Worm (Caenorhabditis elegans) whole organism, L4/young adult: ENCODE results near the gene T24C12.4.

ENCODE experiments used
- W03F9.2 ChIP-seq: fragments of 150-350 bp; optimal IDR thresholded peaks from 2 replicates; lab custom pipeline; 2014; ENCODE audit warnings: missing biosample characterization, missing genetic modification characterization
- dao-5 ChIP-seq: sonication (generic microtip); optimal IDR thresholded peaks from 2 replicates; lab custom pipeline; 2016; ENCODE audit warnings: missing genotype, missing genetic modification characterization, moderate library complexity, missing compliant biosample characterization
- him-1 ChIP-seq: sonication (generic microtip); optimal IDR thresholded peaks from 2 replicates; lab custom pipeline; 2016; ENCODE audit warnings: missing genotype, missing genetic modification reagents, missing genetic modification characterization, missing compliant biosample characterization

The T24C12.4 gene

ce11 chrX:2216242-2216641, 11.4 kb upstream of the T24C12.4 start:
- TF ChIP-seq W03F9.2 (tag; lab: Kevin White, UChicago): no peak
- TF ChIP-seq him-1 (tag; lab: Kevin White, UChicago): no peak
- no peak for TF ChIP-seq dao-5 (tag; lab: Kevin White, UChicago)

DNA sequence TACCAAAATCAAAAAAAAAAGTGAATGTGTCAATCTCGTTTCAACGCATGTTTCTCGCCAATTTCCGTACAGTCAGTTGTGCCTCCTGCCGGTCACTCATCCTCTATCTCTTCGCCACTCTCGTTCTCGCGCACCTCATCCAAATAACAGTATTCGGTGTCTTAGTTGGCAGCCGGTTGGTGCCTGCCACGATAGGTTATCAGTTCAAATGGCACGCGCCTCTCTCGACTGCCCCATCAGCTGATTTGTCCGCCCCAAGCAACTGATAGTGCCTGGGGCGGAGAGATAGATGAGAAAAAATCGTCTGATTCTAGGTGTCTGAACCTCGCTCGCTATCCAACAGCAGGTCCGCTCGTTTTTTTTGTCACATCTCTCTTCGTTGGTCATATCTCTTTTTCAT, 10.2 kb upstream of the T24C12.4 start:
- TF ChIP-seq dao-5 (tag; lab: Kevin White, UChicago): no peak
- no peak for TF ChIP-seq W03F9.2 (tag; lab: Kevin White, UChicago)
- no peak for TF ChIP-seq him-1 (tag; lab: Kevin White, UChicago)

DNA sequence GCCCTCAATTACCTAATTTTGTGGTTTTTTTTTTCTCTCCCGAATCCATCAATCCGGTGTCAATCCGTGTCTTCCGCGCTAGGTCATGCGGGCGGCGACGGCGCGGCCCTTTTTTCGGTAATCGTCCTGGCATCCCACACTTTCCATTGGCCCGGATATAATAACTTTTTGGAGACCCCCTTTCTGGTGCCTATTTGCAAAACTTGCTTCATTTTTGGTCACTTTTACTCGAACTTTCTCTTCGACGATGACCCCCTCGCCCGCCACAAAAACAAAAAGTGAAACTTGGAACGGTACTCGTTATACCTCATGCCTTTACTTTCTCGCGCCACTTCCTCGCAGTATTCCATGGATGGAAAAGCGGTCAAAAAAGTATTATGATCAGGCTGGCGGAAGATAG, 9.6 kb upstream of the T24C12.4 start:
- no peak for TF ChIP-seq him-1 (tag; lab: Kevin White, UChicago)
- TF ChIP-seq dao-5 (tag; lab: Kevin White, UChicago): no peak
- TF ChIP-seq W03F9.2 (tag; lab: Kevin White, UChicago): no peak

ce11 chrX:2213400-2214362, 8.8 kb upstream of the T24C12.4 start:
- TF ChIP-seq him-1 (tag; lab: Kevin White, UChicago) (no peak), W03F9.2 (tag; lab: Kevin White, UChicago) (no peak), dao-5 (tag; lab: Kevin White, UChicago) (no peak)

DNA sequence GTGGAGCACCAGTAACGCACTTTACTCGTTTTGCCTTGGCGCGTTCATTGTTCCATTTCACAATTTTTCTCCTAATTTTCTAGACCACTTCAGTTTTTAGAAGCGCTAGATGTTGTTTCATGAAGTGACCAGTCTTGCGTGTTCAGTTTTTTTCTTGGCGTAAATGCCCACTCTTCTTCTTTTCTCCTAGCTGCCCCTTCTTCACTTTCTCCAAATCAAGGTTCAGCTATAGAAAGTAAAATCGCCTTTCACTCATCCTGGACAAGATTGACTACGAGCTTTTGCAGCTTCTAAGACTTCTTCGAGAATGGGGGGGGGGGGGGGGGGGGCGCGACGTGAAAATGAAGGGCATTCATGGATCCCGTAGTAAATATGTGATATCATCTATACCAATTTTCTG, 7.8 kb upstream of the T24C12.4 start:
- TF ChIP-seq dao-5 (tag; lab: Kevin White, UChicago) (no peak), him-1 (tag; lab: Kevin White, UChicago) (no peak), W03F9.2 (tag; lab: Kevin White, UChicago) (no peak)

DNA sequence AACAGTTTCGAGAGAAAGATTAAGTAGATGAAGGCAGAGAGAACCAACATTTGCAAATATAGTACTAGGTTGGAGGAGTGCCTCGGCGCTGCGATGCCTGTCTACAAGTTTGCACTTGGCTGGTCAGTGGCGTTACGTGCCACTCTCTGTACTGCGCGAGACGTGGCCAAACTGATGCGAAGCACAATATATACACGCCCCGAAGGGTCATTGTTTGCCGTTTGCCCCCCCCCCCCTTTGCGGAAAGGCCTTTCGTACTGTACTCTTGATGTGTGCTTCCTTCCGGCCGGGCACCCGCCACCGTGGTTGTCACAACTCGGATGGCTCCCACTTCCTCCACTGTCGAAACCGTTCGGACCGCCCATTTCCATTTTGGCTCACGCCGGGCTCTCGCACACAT, 7.3 kb upstream of the T24C12.4 start:
- TF ChIP-seq W03F9.2 (tag; lab: Kevin White, UChicago) (no peak), dao-5 (tag; lab: Kevin White, UChicago) (no peak), him-1 (tag; lab: Kevin White, UChicago) (no peak)

DNA sequence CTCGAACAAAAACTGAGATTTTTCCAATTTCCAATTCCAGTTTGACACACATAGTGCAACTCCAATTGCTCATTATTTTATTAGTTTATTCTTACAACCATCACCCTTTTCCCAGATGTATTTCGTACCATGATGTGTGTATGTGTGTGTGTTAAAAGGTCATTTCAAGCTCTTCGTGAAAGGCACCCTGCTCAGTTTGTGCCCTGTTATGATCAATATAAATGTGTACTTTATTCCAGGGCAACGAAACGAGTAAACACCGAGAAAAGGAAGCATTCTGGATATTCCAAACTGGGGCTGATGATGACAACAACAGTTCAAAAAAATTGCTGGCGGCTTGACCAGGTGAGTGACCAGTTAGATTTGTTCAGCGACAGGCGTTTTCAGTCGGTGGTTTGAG, 5.9 kb upstream of the T24C12.4 start, which contains the start of gene peb-1:
Gene peb-1, plus strand, starts transcription at position 301 of the 400 bp plus-strand sequence.
- no peak for TF ChIP-seq W03F9.2 (tag; lab: Kevin White, UChicago)
- TF ChIP-seq dao-5 (tag; lab: Kevin White, UChicago): no peak
- TF ChIP-seq him-1 (tag; lab: Kevin White, UChicago): no peak

DNA sequence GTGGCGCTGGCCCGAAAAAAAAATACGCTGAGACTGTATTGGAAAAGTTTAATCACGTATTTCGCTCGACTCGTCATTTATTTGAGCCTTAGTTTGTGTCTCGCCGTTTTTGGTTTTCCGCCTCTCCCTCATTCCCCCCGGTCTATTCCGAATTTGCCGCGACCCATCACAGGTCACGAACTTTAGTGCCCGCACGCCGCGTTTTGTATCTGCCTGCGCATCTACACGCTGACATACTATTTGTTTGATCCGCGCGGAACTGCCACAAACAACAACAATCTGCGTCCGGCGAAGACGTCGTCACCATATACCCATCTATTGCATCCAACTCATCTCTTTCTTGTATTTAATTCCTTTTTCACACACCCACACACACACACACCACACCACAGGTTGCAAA, 5.3 kb upstream of the T24C12.4 start:
- no peak for TF ChIP-seq dao-5 (tag; lab: Kevin White, UChicago)
- no peak for TF ChIP-seq W03F9.2 (tag; lab: Kevin White, UChicago)
- TF ChIP-seq him-1 (tag; lab: Kevin White, UChicago): no peak

DNA sequence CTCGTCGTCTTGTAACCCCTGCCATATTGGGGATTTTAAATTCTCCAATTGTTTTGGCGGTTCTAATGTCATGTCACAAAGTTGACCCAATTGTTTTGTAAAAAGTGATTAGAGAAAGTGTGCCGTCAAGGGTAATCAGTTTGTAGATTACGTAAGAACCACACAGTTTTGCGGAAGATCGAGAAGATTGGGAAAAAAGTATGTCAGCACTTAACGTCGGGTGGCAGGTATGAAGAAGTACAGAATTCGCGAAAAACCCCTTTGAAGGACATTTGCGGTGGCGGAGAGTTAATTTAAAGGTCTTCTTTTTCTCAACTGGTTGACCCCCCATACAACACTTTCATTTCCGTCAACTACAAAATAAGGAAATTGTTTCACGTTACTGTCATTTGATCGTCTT, 3.5 kb upstream of the T24C12.4 start:
- no peak for TF ChIP-seq W03F9.2 (tag; lab: Kevin White, UChicago)
- TF ChIP-seq dao-5 (tag; lab: Kevin White, UChicago): no peak
- TF ChIP-seq him-1 (tag; lab: Kevin White, UChicago): no peak

DNA sequence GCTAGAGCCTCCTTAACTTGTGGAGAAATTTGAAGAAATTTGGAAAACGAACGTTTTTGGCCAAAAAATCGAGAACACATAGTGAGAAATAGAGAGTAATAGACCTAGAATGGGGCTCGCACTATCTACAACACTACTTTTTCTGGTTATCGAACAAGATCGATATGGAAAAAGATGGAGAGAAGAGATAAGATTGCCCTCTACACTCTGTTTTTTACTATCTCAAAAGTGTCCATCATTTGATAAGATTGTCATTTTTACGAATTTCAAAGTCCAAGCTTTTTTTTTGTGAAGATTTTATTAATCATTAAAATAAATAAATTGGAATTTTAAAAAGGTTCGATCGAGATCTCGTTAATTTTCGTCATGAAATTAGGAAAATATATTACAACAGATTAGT, 1.1 kb downstream of the T24C12.4 start, which contains the start of gene T24C12.3:
Gene T24C12.3, minus strand, starts transcription at position 134 of the 400 bp plus-strand sequence.
- TF ChIP-seq him-1 (tag; lab: Kevin White, UChicago) (no peak), dao-5 (tag; lab: Kevin White, UChicago) (no peak), W03F9.2 (tag; lab: Kevin White, UChicago) (no peak)

DNA sequence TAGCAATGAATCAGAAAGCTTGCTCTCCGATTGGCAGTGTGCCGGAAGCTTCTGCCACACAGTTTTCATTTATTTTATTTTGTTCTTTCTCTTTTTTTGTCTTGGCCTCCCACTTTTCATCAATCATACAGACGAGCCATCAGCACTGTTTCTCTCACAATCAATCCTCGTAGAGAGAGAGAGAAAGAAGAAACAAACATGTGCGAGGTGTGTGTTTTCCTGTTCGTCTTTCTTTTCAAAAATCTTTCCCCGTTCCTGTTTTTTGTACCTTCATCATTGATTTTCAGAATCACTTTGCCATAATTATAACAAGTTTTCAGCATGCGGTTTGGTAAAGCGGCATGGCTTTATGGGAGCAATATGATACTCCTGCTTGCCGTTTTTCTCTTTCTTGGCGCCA, 5.7 kb downstream of the T24C12.4 start, which contains the start of gene T24C12.1:
Gene T24C12.1, plus strand, starts transcription at position 301 of the 400 bp plus-strand sequence.
- TF ChIP-seq dao-5 (tag; lab: Kevin White, UChicago) (no peak), W03F9.2 (tag; lab: Kevin White, UChicago) (no peak), him-1 (tag; lab: Kevin White, UChicago) (no peak)

ce11 chrX:2197444-2197843, 7.4 kb downstream of the T24C12.4 start:
- TF ChIP-seq dao-5 (tag; lab: Kevin White, UChicago) (no peak), him-1 (tag; lab: Kevin White, UChicago) (no peak), W03F9.2 (tag; lab: Kevin White, UChicago) (no peak)

DNA sequence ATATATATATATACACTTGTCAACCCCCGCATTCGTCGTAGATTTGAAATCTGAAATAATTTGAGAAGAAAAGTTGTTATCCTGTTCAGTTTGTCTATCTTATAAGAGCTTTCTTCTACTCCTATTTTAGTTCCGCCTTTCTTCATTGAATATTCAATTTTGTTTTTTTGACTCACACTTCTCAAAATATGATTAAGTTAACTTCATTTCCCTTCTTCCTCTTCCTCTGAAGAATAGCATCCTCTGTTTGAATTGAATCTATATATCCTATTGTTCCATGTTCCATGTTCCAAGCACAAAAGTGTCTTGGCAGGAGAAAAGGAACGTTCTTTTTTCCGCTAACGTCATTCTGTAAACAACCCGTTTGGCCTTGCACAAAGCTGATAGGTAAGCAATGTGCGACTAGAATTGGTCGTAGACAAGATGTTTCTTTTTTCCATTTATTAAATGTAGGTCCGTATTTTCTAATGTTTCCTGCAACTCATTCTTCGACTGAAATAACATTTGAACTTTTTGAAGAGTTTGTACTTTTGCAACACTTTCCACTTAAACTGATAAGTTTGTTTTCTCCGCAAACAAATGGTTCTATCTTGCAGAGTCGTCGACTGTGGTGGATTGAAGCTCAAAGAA, 12.8 kb downstream of the T24C12.4 start, which contains the start of gene gap-1:
Gene gap-1, plus strand, starts transcription at position 580 of the 630 bp plus-strand sequence.
- no peak for TF ChIP-seq W03F9.2 (tag; lab: Kevin White, UChicago)
- no peak for TF ChIP-seq dao-5 (tag; lab: Kevin White, UChicago)
- TF ChIP-seq him-1 (tag; lab: Kevin White, UChicago): no peak
